Fruit fly (Drosophila melanogaster) ovary, adult (tissue): ENCODE measurements around the gene CG46517.
"Not testable (repeated sequence)": the region's sequence is repeated elsewhere in the genome, so short reads cannot be mapped to it uniquely, and the experiment has no call there.

Experiments used
- CG17801 ChIP-seq: fragments of 200-800 bp; optimal IDR thresholded peaks from 2 replicates; lab custom pipeline; 2019; ENCODE audit warnings: missing biosample characterization, mild to moderate bottlenecking, missing genetic modification characterization, moderate library complexity; ENCODE audit not compliant: partially characterized antibody

The CG46517 gene

dm6 chrX:22217079-22217478 is at the start of gene CG46517:
Gene CG46517 (plus strand): TSS chrX:22217379.
- not testable (repeated sequence) for TF ChIP-seq CG17801 (GFP tag; lab: Kevin White, UChicago)

DNA sequence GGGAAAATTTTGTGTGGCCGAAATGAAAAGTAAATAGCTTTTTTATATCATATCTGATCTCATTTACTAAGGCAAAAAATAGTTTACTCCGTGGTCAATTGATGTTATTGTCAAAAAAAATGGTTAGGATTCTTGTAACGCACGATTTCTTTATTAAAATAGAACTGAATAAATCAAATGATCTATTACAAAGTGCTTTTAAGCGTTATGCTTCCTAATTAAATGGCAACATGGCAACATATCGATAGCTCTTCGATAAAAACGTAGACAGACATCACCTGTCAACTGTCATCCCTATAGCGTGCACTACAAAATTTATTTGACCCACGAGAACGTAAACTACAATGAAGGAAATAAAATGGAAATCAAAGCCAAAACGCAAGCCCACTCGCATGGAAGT is 44.8 kb upstream of the CG46517 start, which contains the start of gene CG46509:
CG46509 (plus strand) TSS at position 301 of the 400 bp plus-strand sequence.
- not testable (repeated sequence) for TF ChIP-seq CG17801 (GFP tag; lab: Kevin White, UChicago)

DNA sequence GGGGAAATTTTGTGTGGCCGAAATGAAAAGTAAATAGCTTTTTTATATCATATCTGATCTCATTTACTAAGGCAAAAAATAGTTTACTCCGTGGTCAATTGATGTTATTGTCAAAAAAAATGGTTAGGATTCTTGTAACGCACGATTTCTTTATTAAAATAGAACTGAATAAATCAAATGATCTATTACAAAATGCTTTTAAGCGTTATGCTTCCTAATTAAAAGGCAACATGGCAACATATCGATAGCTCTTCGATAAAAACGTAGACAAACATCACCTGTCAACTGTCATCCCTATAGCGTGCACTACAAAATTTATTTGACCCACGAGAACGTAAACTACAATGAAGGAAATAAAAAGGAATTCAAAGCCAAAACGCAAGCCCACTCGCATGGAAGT is 40.0 kb upstream of the CG46517 start, which contains the start of gene CG46510:
CG46510 (plus strand) TSS at position 301 of the 400 bp plus-strand sequence.
- not testable (repeated sequence) for TF ChIP-seq CG17801 (GFP tag; lab: Kevin White, UChicago)

DNA sequence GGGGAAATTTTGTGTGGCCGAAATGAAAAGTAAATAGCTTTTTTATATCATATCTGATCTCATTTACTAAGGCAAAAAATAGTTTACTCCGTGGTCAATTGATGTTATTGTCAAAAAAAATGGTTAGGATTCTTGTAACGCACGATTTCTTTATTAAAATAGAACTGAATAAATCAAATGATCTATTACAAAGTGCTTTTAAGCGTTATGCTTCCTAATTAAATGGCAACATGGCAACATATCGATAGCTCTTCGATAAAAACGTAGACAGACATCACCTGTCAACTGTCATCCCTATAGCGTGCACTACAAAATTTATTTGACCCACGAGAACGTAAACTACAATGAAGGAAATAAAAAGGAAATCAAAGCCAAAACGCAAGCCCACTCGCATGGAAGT is 35.0 kb upstream of the CG46517 start, which contains the start of gene CG46511:
CG46511 (plus strand) TSS at position 301 of the 400 bp plus-strand sequence.
- TF ChIP-seq CG17801 (GFP tag; lab: Kevin White, UChicago): not testable (repeated sequence)

dm6 chrX:22187070-22187469 is 30.1 kb upstream of the CG46517 start, which contains the start of gene CG46512:
Gene CG46512 (plus strand): TSS chrX:22187370.
- not testable (repeated sequence) for TF ChIP-seq CG17801 (GFP tag; lab: Kevin White, UChicago)

- not testable (repeated sequence) for TF ChIP-seq CG17801 (GFP tag; lab: Kevin White, UChicago)
Measured at dm6 chrX:22191973-22192372, 25.2 kb upstream of the CG46517 start, which contains the start of gene CG46513. Gene CG46513 (plus strand): TSS chrX:22192273.

- not testable (repeated sequence) for TF ChIP-seq CG17801 (GFP tag; lab: Kevin White, UChicago)
Measured at dm6 chrX:22196874-22197273, 20.3 kb upstream of the CG46517 start, which contains the start of gene CG46514. Gene CG46514 (plus strand): TSS chrX:22197174.

dm6 chrX:22201883-22202282 is 15.3 kb upstream of the CG46517 start, which contains the start of gene CG46515:
Gene CG46515 (plus strand): TSS chrX:22202183.
- TF ChIP-seq CG17801 (GFP tag; lab: Kevin White, UChicago): not testable (repeated sequence)

DNA sequence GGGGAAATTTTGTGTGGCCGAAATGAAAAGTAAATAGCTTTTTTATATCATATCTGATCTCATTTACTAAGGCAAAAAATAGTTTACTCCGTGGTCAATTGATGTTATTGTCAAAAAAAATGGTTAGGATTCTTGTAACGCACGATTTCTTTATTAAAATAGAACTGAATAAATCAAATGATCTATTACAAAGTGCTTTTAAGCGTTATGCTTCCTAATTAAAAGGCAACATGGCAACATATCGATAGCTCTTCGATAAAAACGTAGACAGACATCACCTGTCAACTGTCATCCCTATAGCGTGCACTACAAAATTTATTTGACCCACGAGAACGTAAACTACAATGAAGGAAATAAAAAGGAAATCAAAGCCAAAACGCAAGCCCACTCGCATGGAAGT is 5.2 kb upstream of the CG46517 start, which contains the start of gene CG46516:
CG46516 (plus strand) TSS at position 301 of the 400 bp plus-strand sequence.
- not testable (repeated sequence) for TF ChIP-seq CG17801 (GFP tag; lab: Kevin White, UChicago)

DNA sequence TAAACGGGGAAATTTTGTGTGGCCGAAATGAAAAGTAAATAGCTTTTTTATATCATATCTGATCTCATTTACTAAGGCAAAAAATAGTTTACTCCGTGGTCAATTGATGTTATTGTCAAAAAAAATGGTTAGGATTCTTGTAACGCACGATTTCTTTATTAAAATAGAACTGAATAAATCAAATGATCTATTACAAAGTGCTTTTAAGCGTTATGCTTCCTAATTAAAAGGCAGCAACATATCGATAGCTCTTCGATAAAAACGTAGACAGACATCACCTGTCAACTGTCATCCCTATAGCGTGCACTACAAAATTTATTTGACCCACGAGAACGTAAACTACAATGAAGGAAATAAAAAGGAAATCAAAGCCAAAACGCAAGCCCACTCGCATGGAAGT is 9.1 kb downstream of the CG46517 start, which contains the start of gene CG46518:
CG46518 (plus strand) TSS at position 301 of the 400 bp plus-strand sequence.
- not testable (repeated sequence) for TF ChIP-seq CG17801 (GFP tag; lab: Kevin White, UChicago)

dm6 chrX:22231270-22231669 is 14.1 kb downstream of the CG46517 start, which contains the start of gene CG46519:
Gene CG46519 (plus strand): TSS chrX:22231570.
- TF ChIP-seq CG17801 (GFP tag; lab: Kevin White, UChicago): not testable (repeated sequence)

DNA sequence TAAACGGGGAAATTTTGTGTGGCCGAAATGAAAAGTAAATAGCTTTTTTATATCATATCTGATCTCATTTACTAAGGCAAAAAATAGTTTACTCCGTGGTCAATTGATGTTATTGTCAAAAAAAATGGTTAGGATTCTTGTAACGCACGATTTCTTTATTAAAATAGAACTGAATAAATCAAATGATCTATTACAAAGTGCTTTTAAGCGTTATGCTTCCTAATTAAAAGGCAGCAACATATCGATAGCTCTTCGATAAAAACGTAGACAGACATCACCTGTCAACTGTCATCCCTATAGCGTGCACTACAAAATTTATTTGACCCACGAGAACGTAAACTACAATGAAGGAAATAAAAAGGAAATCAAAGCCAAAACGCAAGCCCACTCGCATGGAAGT is 19.1 kb downstream of the CG46517 start, which contains the start of gene CG46520:
CG46520 (plus strand) TSS at position 301 of the 400 bp plus-strand sequence.
- not testable (repeated sequence) for TF ChIP-seq CG17801 (GFP tag; lab: Kevin White, UChicago)

DNA sequence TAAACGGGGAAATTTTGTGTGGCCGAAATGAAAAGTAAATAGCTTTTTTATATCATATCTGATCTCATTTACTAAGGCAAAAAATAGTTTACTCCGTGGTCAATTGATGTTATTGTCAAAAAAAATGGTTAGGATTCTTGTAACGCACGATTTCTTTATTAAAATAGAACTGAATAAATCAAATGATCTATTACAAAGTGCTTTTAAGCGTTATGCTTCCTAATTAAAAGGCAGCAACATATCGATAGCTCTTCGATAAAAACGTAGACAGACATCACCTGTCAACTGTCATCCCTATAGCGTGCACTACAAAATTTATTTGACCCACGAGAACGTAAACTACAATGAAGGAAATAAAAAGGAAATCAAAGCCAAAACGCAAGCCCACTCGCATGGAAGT is 24.1 kb downstream of the CG46517 start, which contains the start of gene CG46521:
CG46521 (plus strand) TSS at position 301 of the 400 bp plus-strand sequence.
- not testable (repeated sequence) for TF ChIP-seq CG17801 (GFP tag; lab: Kevin White, UChicago)

DNA sequence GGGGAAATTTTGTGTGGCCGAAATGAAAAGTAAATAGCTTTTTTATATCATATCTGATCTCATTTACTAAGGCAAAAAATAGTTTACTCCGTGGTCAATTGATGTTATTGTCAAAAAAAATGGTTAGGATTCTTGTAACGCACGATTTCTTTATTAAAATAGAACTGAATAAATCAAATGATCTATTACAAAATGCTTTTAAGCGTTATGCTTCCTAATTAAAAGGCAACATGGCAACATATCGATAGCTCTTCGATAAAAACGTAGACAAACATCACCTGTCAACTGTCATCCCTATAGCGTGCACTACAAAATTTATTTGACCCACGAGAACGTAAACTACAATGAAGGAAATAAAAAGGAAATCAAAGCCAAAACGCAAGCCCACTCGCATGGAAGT is 29.1 kb downstream of the CG46517 start, which contains the start of gene CG46522:
CG46522 (plus strand) TSS at position 301 of the 400 bp plus-strand sequence.
- not testable (repeated sequence) for TF ChIP-seq CG17801 (GFP tag; lab: Kevin White, UChicago)

dm6 chrX:22251282-22251681 is 34.1 kb downstream of the CG46517 start, which contains the start of gene CG41562:
Gene CG41562 (plus strand): TSS chrX:22251582.
- not testable (repeated sequence) for TF ChIP-seq CG17801 (GFP tag; lab: Kevin White, UChicago)
